Fruit fly (Drosophila melanogaster) whole organism, embryonic: ENCODE results near the gene mon2.
A peak's percentile ranks its signal among the peaks of the same experiment; 100 is the strongest.

ENCODE experiments used
- CG11695 ChIP-seq: fragments of 200-800 bp; sonication (Bioruptor generic); IDR thresholded peaks from 3 replicates; pipeline ENCODE4 v1.3.6; 2022; ENCODE audit warnings: missing biosample characterization, missing genetic modification characterization
- CG12155 ChIP-seq: fragments of 200-800 bp; sonication (Bioruptor generic); optimal IDR thresholded peaks from 3 replicates; lab custom pipeline; 2016; ENCODE audit warnings: missing biosample characterization, missing genetic modification characterization
- CG12299 ChIP-seq: fragments of 200-800 bp; sonication (Bioruptor generic); optimal IDR thresholded peaks from 2 replicates; lab custom pipeline; 2018; ENCODE audit warnings: missing biosample characterization, mild to moderate bottlenecking, missing genetic modification characterization
- CG12942 ChIP-seq: fragments of 200-800 bp; sonication (Bioruptor generic); optimal IDR thresholded peaks from 3 replicates; lab custom pipeline; 2016; ENCODE audit warnings: missing biosample characterization, missing genetic modification characterization
- CG16815 ChIP-seq: fragments of 200-800 bp; sonication (Bioruptor generic); optimal IDR thresholded peaks from 3 replicates; lab custom pipeline; 2017; ENCODE audit warnings: missing biosample characterization, mild to moderate bottlenecking, missing genetic modification characterization
- CG17328 ChIP-seq: fragments of 200-800 bp; sonication (Bioruptor generic); IDR thresholded peaks from 2 replicates; pipeline ENCODE4 v1.3.6; 2022; ENCODE audit warnings: missing biosample characterization, missing genetic modification characterization
- CG18764 ChIP-seq: fragments of 200-800 bp; sonication (Bioruptor generic); optimal IDR thresholded peaks from 3 replicates; lab custom pipeline; 2016; ENCODE audit warnings: missing biosample characterization, missing genetic modification characterization
- CG2875 ChIP-seq: fragments of 200-800 bp; sonication (Bioruptor generic); optimal IDR thresholded peaks from 2 replicates; lab custom pipeline; 2017; ENCODE audit warnings: missing biosample characterization, mild to moderate bottlenecking, missing genetic modification characterization, missing genetic modification reagents
- CG4328 ChIP-seq: fragments of 200-800 bp; sonication (Bioruptor generic); optimal IDR thresholded peaks from 3 replicates; lab custom pipeline; 2017; ENCODE audit warnings: missing biosample characterization, missing genetic modification reagents, missing genetic modification characterization
- CG5245 ChIP-seq: fragments of 200-800 bp; sonication (Bioruptor generic); optimal IDR thresholded peaks from 3 replicates; lab custom pipeline; 2016; ENCODE audit warnings: missing biosample characterization, missing genetic modification characterization
- CG6791 ChIP-seq: fragments of 200-800 bp; sonication (Bioruptor generic); IDR thresholded peaks from 3 replicates; pipeline ENCODE4 v1.3.6; 2022; ENCODE audit warnings: missing biosample characterization, missing genetic modification characterization; ENCODE audit not compliant: partially characterized antibody
- CG8388 ChIP-seq: fragments of 200-800 bp; sonication (Bioruptor generic); optimal IDR thresholded peaks from 2 replicates; lab custom pipeline; 2019; ENCODE audit warnings: missing biosample characterization, mild to moderate bottlenecking, missing genetic modification characterization, moderate library complexity
- CG9215 ChIP-seq: fragments of 200-800 bp; sonication (Bioruptor generic); IDR thresholded peaks from 2 replicates; pipeline ENCODE4 v1.3.6; 2022; ENCODE audit warnings: missing biosample characterization, missing genetic modification characterization
- CG9437 ChIP-seq: fragments of 200-800 bp; sonication (Bioruptor generic); optimal IDR thresholded peaks from 2 replicates; lab custom pipeline; 2018; ENCODE audit warnings: missing biosample characterization, mild to moderate bottlenecking, missing genetic modification characterization
- CG9876 ChIP-seq: fragments of 200-800 bp; sonication (Bioruptor generic); optimal IDR thresholded peaks from 2 replicates; lab custom pipeline; 2016; ENCODE audit warnings: missing biosample characterization, missing genetic modification characterization
- CrebB ChIP-seq: fragments of 200-800 bp; sonication (Bioruptor generic); optimal IDR thresholded peaks from 3 replicates; lab custom pipeline; 2018; ENCODE audit warnings: missing biosample characterization, mild to moderate bottlenecking, missing genetic modification characterization
- D19B ChIP-seq: fragments of 200-800 bp; sonication (Bioruptor generic); optimal IDR thresholded peaks from 2 replicates; lab custom pipeline; 2017; ENCODE audit warnings: missing biosample characterization, mild to moderate bottlenecking, missing genetic modification characterization
- Dll ChIP-seq: fragments of 200-800 bp; sonication (Bioruptor generic); IDR thresholded peaks from 4 replicates; pipeline ENCODE4 v1.3.6; 2022; ENCODE audit warnings: missing biosample characterization, missing genetic modification characterization; ENCODE audit not compliant: partially characterized antibody
- Doc2 ChIP-seq: fragments of 200-800 bp; sonication (Bioruptor generic); IDR thresholded peaks from 2 replicates; pipeline ENCODE4 v1.3.6; 2022; ENCODE audit warnings: missing biosample characterization, missing genetic modification characterization
- Fer1 ChIP-seq: fragments of 200-800 bp; sonication (Bioruptor generic); optimal IDR thresholded peaks from 2 replicates; lab custom pipeline; 2017; ENCODE audit warnings: missing biosample characterization, mild to moderate bottlenecking, missing genetic modification characterization
- Fer3 ChIP-seq: fragments of 200-800 bp; sonication (Bioruptor generic); optimal IDR thresholded peaks from 2 replicates; lab custom pipeline; 2018; ENCODE audit warnings: missing biosample characterization, mild to moderate bottlenecking, missing genetic modification characterization, moderate library complexity
- Lpt ChIP-seq: fragments of >200 bp; optimal IDR thresholded peaks from 2 replicates; lab custom pipeline; 2018; ENCODE audit warnings: missing biosample characterization, missing genetic modification characterization
- NK7.1 ChIP-seq: fragments of 200-800 bp; sonication (Bioruptor generic); optimal IDR thresholded peaks from 3 replicates; lab custom pipeline; 2016; ENCODE audit warnings: missing biosample characterization, missing genetic modification characterization
- Nf-YB ChIP-seq: fragments of 200-800 bp; sonication (Bioruptor generic); optimal IDR thresholded peaks from 3 replicates; lab custom pipeline; 2019; ENCODE audit warnings: missing biosample characterization, mild to moderate bottlenecking, missing genetic modification characterization, moderate library complexity
- Ptx1 ChIP-seq: fragments of 200-800 bp; sonication (Bioruptor generic); IDR thresholded peaks from 2 replicates; pipeline ENCODE4 v1.3.6; 2022; ENCODE audit warnings: missing biosample characterization, missing genetic modification characterization
- Side ChIP-seq: fragments of 200-800 bp; sonication (Bioruptor generic); optimal IDR thresholded peaks from 2 replicates; lab custom pipeline; 2016; ENCODE audit warnings: missing biosample characterization, missing genetic modification characterization
- Sox102F ChIP-seq: fragments of 200-800 bp; sonication (Bioruptor generic); optimal IDR thresholded peaks from 2 replicates; lab custom pipeline; 2018; ENCODE audit warnings: missing biosample characterization, mild to moderate bottlenecking, missing genetic modification characterization, moderate library complexity
- Sry-δ ChIP-seq: fragments of 200-800 bp; sonication (Bioruptor generic); optimal IDR thresholded peaks from 2 replicates; lab custom pipeline; 2016; ENCODE audit warnings: missing biosample characterization, missing genetic modification characterization
- da ChIP-seq: fragments of 200-800 bp; sonication (Bioruptor generic); optimal IDR thresholded peaks from 2 replicates; lab custom pipeline; 2016; ENCODE audit warnings: missing biosample characterization, missing genetic modification characterization
- en ChIP-seq: fragments of 200-800 bp; sonication (Bioruptor generic); optimal IDR thresholded peaks from 2 replicates; lab custom pipeline; 2016; ENCODE audit warnings: missing biosample characterization, missing genetic modification characterization
- gsb ChIP-seq: fragments of 200-800 bp; sonication (Bioruptor generic); IDR thresholded peaks from 2 replicates; pipeline ENCODE4 v1.3.6; 2022; ENCODE audit warnings: missing biosample characterization, missing genetic modification characterization
- hbn ChIP-seq: fragments of 200-800 bp; sonication (Bioruptor generic); IDR thresholded peaks from 2 replicates; pipeline ENCODE4 v1.3.6; 2022; ENCODE audit warnings: missing biosample characterization, missing genetic modification characterization; ENCODE audit not compliant: partially characterized antibody
- jigr1 ChIP-seq: fragments of 200-800 bp; sonication (Bioruptor generic); IDR thresholded peaks from 3 replicates; pipeline ENCODE4 v1.3.6; 2022; ENCODE audit warnings: missing biosample characterization, missing genetic modification characterization
- ken ChIP-seq: fragments of 200-800 bp; sonication (Bioruptor generic); IDR thresholded peaks from 3 replicates; pipeline ENCODE4 v1.3.6; 2022; ENCODE audit warnings: missing biosample characterization, missing genetic modification characterization
- luna ChIP-seq: fragments of 200-800 bp; sonication (Bioruptor generic); optimal IDR thresholded peaks from 2 replicates; lab custom pipeline; 2016; ENCODE audit warnings: missing biosample characterization, missing genetic modification characterization
- maf-S ChIP-seq: fragments of 200-800 bp; sonication (Bioruptor generic); optimal IDR thresholded peaks from 2 replicates; lab custom pipeline; 2016; ENCODE audit warnings: missing biosample characterization, missing genetic modification characterization
- nmo ChIP-seq: fragments of 200-800 bp; sonication (Bioruptor generic); optimal IDR thresholded peaks from 2 replicates; lab custom pipeline; 2018; ENCODE audit warnings: missing biosample characterization, mild to moderate bottlenecking, missing genetic modification characterization, moderate library complexity
- onecut ChIP-seq: fragments of 200-800 bp; sonication (Bioruptor generic); IDR thresholded peaks from 2 replicates; pipeline ENCODE4 v1.3.6; 2022; ENCODE audit warnings: missing biosample characterization, missing genetic modification characterization
- org-1 ChIP-seq: fragments of 200-800 bp; sonication (Bioruptor generic); optimal IDR thresholded peaks from 2 replicates; lab custom pipeline; 2017; ENCODE audit warnings: missing biosample characterization, missing genetic modification characterization
- pfk ChIP-seq: fragments of 200-800 bp; sonication (Bioruptor generic); optimal IDR thresholded peaks from 2 replicates; lab custom pipeline; 2018; ENCODE audit warnings: missing biosample characterization, mild to moderate bottlenecking, missing genetic modification characterization, moderate library complexity
- rib ChIP-seq: fragments of 200-800 bp; sonication (Bioruptor generic); IDR thresholded peaks from 2 replicates; pipeline ENCODE4 v1.3.6; 2022; ENCODE audit warnings: missing biosample characterization, missing genetic modification characterization
- run ChIP-seq: fragments of 200-800 bp; sonication (Bioruptor generic); optimal IDR thresholded peaks from 3 replicates; lab custom pipeline; 2018; ENCODE audit warnings: missing biosample characterization, mild to moderate bottlenecking, missing genetic modification characterization
- schlank ChIP-seq: fragments of 200-800 bp; sonication (Bioruptor generic); optimal IDR thresholded peaks from 2 replicates; lab custom pipeline; 2018; ENCODE audit warnings: missing biosample characterization, mild to moderate bottlenecking, missing genetic modification characterization
- sens ChIP-seq: fragments of 200-800 bp; sonication (Bioruptor generic); peaks from one replicate; lab custom pipeline; 2016; ENCODE audit warnings: missing biosample characterization, missing genetic modification characterization
- sim ChIP-seq: fragments of 200-800 bp; sonication (Bioruptor generic); IDR thresholded peaks from 2 replicates; pipeline ENCODE4 v1.3.6; 2022; ENCODE audit warnings: missing biosample characterization, missing genetic modification characterization
- slou ChIP-seq: fragments of 200-800 bp; sonication (Bioruptor generic); optimal IDR thresholded peaks from 3 replicates; lab custom pipeline; 2016; ENCODE audit warnings: missing biosample characterization, missing genetic modification characterization
- sna ChIP-seq: fragments of 200-800 bp; sonication (Bioruptor generic); IDR thresholded peaks from 2 replicates; pipeline ENCODE4 v1.3.6; 2022; ENCODE audit warnings: missing biosample characterization, missing genetic modification characterization; ENCODE audit not compliant: partially characterized antibody
- tup ChIP-seq: fragments of 200-800 bp; sonication (Bioruptor generic); optimal IDR thresholded peaks from 2 replicates; lab custom pipeline; 2016; ENCODE audit warnings: missing biosample characterization, mild to moderate bottlenecking, missing genetic modification characterization, moderate library complexity
- twi ChIP-seq: fragments of 200-800 bp; optimal IDR thresholded peaks from 2 replicates; lab custom pipeline; 2019; ENCODE audit warnings: missing biosample characterization, mild to moderate bottlenecking, missing genetic modification characterization, moderate library complexity
- unc-4 ChIP-seq: fragments of 200-800 bp; sonication (Bioruptor generic); IDR thresholded peaks from 2 replicates; pipeline ENCODE4 v1.3.6; 2022; ENCODE audit warnings: missing biosample characterization, missing genetic modification characterization; ENCODE audit not compliant: partially characterized antibody
- z ChIP-seq: fragments of 200-800 bp; sonication (Bioruptor generic); IDR thresholded peaks from 3 replicates; pipeline ENCODE4 v1.3.6; 2022; ENCODE audit warnings: missing biosample characterization, missing genetic modification characterization

The mon2 gene

DNA sequence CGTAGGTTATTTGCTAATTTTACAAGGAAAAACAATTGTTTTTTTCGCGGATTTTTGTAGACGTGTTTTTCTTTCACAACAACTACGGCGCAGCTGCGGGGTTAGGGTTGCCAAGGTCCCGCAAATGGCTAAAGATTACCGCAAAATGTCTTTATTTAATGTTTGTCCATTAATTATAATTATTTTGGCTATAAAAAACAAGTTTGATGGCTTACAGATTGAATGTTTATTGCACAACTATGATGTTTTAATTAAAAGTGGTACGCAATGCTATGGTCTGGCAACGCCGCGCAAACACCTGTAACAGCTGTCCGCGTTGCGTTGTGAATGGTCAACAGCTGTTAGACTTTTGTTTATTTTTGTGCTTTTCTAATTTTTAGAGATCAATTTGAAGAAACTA lies 32.9 kb upstream of the mon2 start (continued):
- TF ChIP-seq CG9876 (peak; percentile 41), Ptx1 (GFP tag; lab: Robert Waterston, UW) (peak; percentile 64), Side (GFP tag; lab: Kevin White, UChicago) (peak; percentile 69), CG8388 (GFP tag; lab: Kevin White, UChicago) (peak; percentile 41), onecut (GFP tag; lab: Robert Waterston, UW) (no peak), CG17328 (GFP tag; lab: Robert Waterston, UW) (peak; percentile 69), pfk (GFP tag; lab: Kevin White, UChicago) (no peak), Sox102F (GFP tag; lab: Kevin White, UChicago) (peak; percentile 69), gsb (GFP tag; lab: Robert Waterston, UW) (peak; percentile 15; the same call in 1 of the 2 replicates), CG11695 (GFP tag; lab: Robert Waterston, UW) (peak; percentile 71; the same call in 2 of the 3 replicates), twi (tag; lab: Kevin White, UChicago) (peak; percentile 55), ken (0 out of 3 replicates have a peak, but pooled peaks have one; percentile 23), CrebB (tag; lab: Kevin White, UChicago) (peak; percentile 57), Fer1 (GFP tag; lab: Kevin White, UChicago) (peak; percentile 68), CG16815 (GFP tag; lab: Kevin White, UChicago) (peak; percentile 37), tup (GFP tag; lab: Kevin White, UChicago) (peak; percentile 65), Sry-δ (GFP tag; lab: Kevin White, UChicago) (peak; percentile 42), luna (peak; percentile 20), CG5245 (peak; percentile 45), da (GFP tag; lab: Kevin White, UChicago) (peak; percentile 74), maf-S (peak; percentile 48), Nf-YB (GFP tag; lab: Kevin White, UChicago) (no peak), org-1 (no peak), CG9215 (peak; percentile 61), hbn (GFP tag; lab: Robert Waterston, UW) (no peak), run (tag; lab: Kevin White, UChicago) (peak; percentile 39), sim (GFP tag; lab: Robert Waterston, UW) (no peak), sna (GFP tag; lab: Robert Waterston, UW) (peak; percentile 59; the same call in 1 of the 2 replicates), sens (GFP tag; lab: Kevin White, UChicago) (peak; percentile 94), schlank (tag; lab: Kevin White, UChicago) (peak; percentile 3), Fer3 (tag; lab: Kevin White, UChicago) (peak; percentile 76), unc-4 (GFP tag; lab: Robert Waterston, UW) (0 out of 2 replicates have a peak, but pooled peaks have one; percentile 35), D19B (GFP tag; lab: Kevin White, UChicago) (peak; percentile 37), CG4328 (GFP tag; lab: Kevin White, UChicago) (peak; percentile 59), CG18764 (GFP tag; lab: Kevin White, UChicago) (peak; percentile 59), z (GFP tag; lab: Robert Waterston, UW) (no peak), en (GFP tag; lab: Kevin White, UChicago) (no peak), CG12299 (tag; lab: Kevin White, UChicago) (peak; percentile 60), Doc2 (GFP tag; lab: Robert Waterston, UW) (no peak), NK7.1 (GFP tag; lab: Kevin White, UChicago) (peak; percentile 51), CG6791 (no peak), rib (no peak), CG9437 (peak; percentile 45), nmo (GFP tag; lab: Kevin White, UChicago) (peak; percentile 76), Dll (GFP tag; lab: Robert Waterston, UW) (0 out of 4 replicates have a peak, but pooled peaks have one; percentile 51), jigr1 (GFP tag; lab: Robert Waterston, UW) (no peak), slou (GFP tag; lab: Kevin White, UChicago) (peak; percentile 71), CG12942 (GFP tag; lab: Kevin White, UChicago) (peak; percentile 58), Lpt (GFP tag; lab: Kevin White, UChicago) (no peak), CG12155 (GFP tag; lab: Kevin White, UChicago) (peak; percentile 54), CG2875 (peak; percentile 6)
